Worm (Caenorhabditis elegans): ENCODE results near the gene gpa-1.

DNA sequence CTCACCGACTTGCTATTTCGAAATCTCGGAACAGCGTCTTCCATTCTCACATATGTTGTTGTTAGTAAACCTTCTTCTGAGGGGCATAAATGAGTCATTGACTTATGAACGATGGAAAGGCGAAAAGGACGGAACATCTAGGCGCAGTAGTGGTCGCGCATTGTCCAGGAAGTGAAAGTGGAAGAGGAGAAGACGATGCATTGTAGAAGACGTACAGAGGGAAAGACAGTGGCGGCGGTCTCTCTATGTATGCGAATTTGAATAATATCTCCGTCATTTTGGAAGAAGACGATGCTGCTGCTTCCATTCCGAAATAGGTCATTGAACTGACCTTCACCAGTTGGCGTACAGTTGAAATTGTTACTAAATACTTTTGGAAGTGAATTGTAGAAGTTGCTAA lies 20.6 kb upstream of the gpa-1 start:
- TF ChIP-seq F55B11.4 (tag; optimal IDR thresholded peaks at IDR 0.05; ENCODE audit: borderline replicate concordance, insufficient read depth) = no peak
- TF ChIP-seq madf-3 (GFP tag; IDR thresholded peaks at IDR 0.05) = no peak
- no peak for TF ChIP-seq zfh-2 (GFP tag; conservative IDR thresholded peaks at IDR 0.05)
- no peak for TF ChIP-seq rec-8 (tag; optimal IDR thresholded peaks at IDR 0.05)
- TF ChIP-seq F37B4.10 (GFP tag; IDR thresholded peaks at IDR 0.05) = no peak
- no peak for TF ChIP-seq nfyb-1 (GFP tag; IDR thresholded peaks at IDR 0.05)
- no peak for TF ChIP-seq snpc-4 (GFP tag; optimal IDR thresholded peaks at IDR 0.05)
- TF ChIP-seq snpc-4 (tag; optimal IDR thresholded peaks at IDR 0.05) = no peak
- no peak for TF ChIP-seq pha-4 (tag; optimal IDR thresholded peaks at IDR 0.05)
- no peak for TF ChIP-seq unc-62 (GFP tag; optimal IDR thresholded peaks at IDR 0.05)
- no peak for TF ChIP-seq egl-18 (GFP tag; IDR thresholded peaks at IDR 0.05)
- TF ChIP-seq fkh-3 (tag; optimal IDR thresholded peaks at IDR 0.05) = no peak
